Fruit fly (Drosophila melanogaster): ENCODE results near the gene CG33783.

CG33783 gene

DNA sequence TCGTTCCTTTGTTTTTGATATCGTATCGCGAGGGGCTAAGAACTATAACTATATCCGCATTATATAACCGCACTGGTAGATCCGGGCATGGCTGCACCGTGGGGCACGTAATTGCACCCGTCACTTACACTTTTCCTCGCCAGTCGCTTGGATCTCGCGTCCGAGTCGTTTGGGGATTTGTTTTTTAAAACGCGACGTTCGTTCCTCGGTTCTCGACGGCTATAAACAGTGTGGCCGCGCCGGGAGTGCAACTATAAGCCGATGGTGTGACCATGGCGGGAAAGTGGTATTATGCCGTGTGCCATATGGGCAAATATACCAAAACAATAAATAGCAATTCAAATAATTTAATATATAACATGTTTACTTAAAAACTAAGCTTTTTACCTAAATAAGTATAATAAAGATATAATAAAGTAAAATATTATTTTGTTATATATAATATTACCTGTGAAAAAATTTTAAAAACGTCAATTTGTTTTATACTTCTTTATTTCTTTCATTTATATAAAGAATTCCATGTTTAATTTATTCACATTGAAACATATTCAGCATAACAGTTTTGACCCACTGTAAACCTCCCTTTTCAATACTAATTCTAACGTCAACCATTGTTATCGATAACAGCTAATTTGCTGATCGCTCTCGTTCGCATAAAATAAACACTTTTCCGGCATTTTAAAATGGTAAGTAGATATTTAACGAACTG, 23.8 kb upstream of the CG33783 start, which contains the start of the genes Mical and CG3909 (continued):
- TF ChIP-seq CG1602 (GFP tag; optimal IDR thresholded peaks at IDR 0.05) (peak; percentile 83), CG13624 (GFP tag; optimal IDR thresholded peaks at IDR 0.05) (peak; percentile 27), dimm (GFP tag; IDR thresholded peaks at IDR 0.05) (peak; percentile 77), CG2116 (GFP tag; optimal IDR thresholded peaks at IDR 0.05) (peak; percentile 66), fru (optimal IDR thresholded peaks at IDR 0.05) (no peak), Dref (GFP tag; IDR thresholded peaks at IDR 0.05) (peak; percentile 70), CG10431 (GFP tag; optimal IDR thresholded peaks at IDR 0.05) (no peak), exex (tag; optimal IDR thresholded peaks at IDR 0.05) (peak; percentile 76), Oaz (GFP tag; IDR thresholded peaks at IDR 0.05) (peak; percentile 76), CG7987 (GFP tag; optimal IDR thresholded peaks at IDR 0.05) (no peak), HLHmδ (GFP tag; optimal IDR thresholded peaks at IDR 0.05) (peak; percentile 72), Spps (tag; optimal IDR thresholded peaks at IDR 0.05) (peak; percentile 37), Usf (GFP tag; optimal IDR thresholded peaks at IDR 0.05) (peak; percentile 46), kah (GFP tag; optimal IDR thresholded peaks at IDR 0.05) (no peak), Fer3 (tag; optimal IDR thresholded peaks at IDR 0.05) (peak; percentile 88), luna (GFP tag; optimal IDR thresholded peaks at IDR 0.05) (no peak), Sry-β (GFP tag; optimal IDR thresholded peaks at IDR 0.05) (no peak), E2f1 (GFP tag; IDR thresholded peaks at IDR 0.05) (peak; percentile 93), unpg (GFP tag; optimal IDR thresholded peaks at IDR 0.05) (peak; percentile 88), CG4282 (GFP tag; optimal IDR thresholded peaks at IDR 0.05) (peak; percentile 50), jumu (GFP tag; optimal IDR thresholded peaks at IDR 0.05) (peak; percentile 27), ken (GFP tag; IDR thresholded peaks at IDR 0.05) (peak; percentile 84), HLH3B (GFP tag; IDR thresholded peaks at IDR 0.05) (peak; percentile 92), Dip3 (GFP tag; optimal IDR thresholded peaks at IDR 0.05) (no peak), Side (GFP tag; optimal IDR thresholded peaks at IDR 0.05) (peak; percentile 15), Neu2 (GFP tag; optimal IDR thresholded peaks at IDR 0.05; ENCODE audit: borderline replicate concordance) (no peak), Ptx1 (GFP tag; IDR thresholded peaks at IDR 0.05) (peak; percentile 93), CG3995 (GFP tag; optimal IDR thresholded peaks at IDR 0.05) (no peak), CG4328 (GFP tag; optimal IDR thresholded peaks at IDR 0.05) (peak; percentile 69), CG1024 (GFP tag; IDR thresholded peaks at IDR 0.05) (peak; percentile 76), CG10321 (GFP tag; IDR thresholded peaks at IDR 0.05) (peak; percentile 43; the same call in 1 of the 2 replicates), H2.0 (GFP tag; IDR thresholded peaks at IDR 0.05) (peak; percentile 91), eyg (GFP tag; optimal IDR thresholded peaks at IDR 0.05) (peak; percentile 29), TFAM (GFP tag; optimal IDR thresholded peaks at IDR 0.05) (no peak), Drgx (GFP tag; IDR thresholded peaks at IDR 0.05) (peak; percentile 80), Asciz (GFP tag; optimal IDR thresholded peaks at IDR 0.05) (peak; percentile 40), Tbp (GFP tag; optimal IDR thresholded peaks at IDR 0.05) (no peak), gcm2 (GFP tag; optimal IDR thresholded peaks at IDR 0.05) (peak; percentile 13), CG12299 (tag; optimal IDR thresholded peaks at IDR 0.05) (peak; percentile 69), CG6654 (GFP tag; optimal IDR thresholded peaks at IDR 0.05) (no peak), bcd (GFP tag; optimal IDR thresholded peaks at IDR 0.05) (peak; percentile 74), NFAT (GFP tag; IDR thresholded peaks at IDR 0.05) (peak; percentile 94), CG42726 (GFP tag; IDR thresholded peaks at IDR 0.05; ENCODE audit: partially characterized antibody) (peak; percentile 51; the same call in 1 of the 2 replicates), hb (GFP tag; IDR thresholded peaks at IDR 0.05; ENCODE audit: partially characterized antibody) (peak; percentile 56; the same call in 1 of the 3 replicates), ftz-f1 (GFP tag; optimal IDR thresholded peaks at IDR 0.05) (no peak), insv (GFP tag; optimal IDR thresholded peaks at IDR 0.05) (peak in 1 of 2 experiments; percentile 46), Gug (GFP tag; IDR thresholded peaks at IDR 0.05) (peak; percentile 77; the same call in 3 of the 4 replicates), Pdp1 (GFP tag; optimal IDR thresholded peaks at IDR 0.05) (peak; percentile 60 to 91), Bteb2 (GFP tag; optimal IDR thresholded peaks at IDR 0.05) (peak; percentile 49), CG13424 (tag; optimal IDR thresholded peaks at IDR 0.05) (peak; percentile 90)
